In the genomic region with DNA sequence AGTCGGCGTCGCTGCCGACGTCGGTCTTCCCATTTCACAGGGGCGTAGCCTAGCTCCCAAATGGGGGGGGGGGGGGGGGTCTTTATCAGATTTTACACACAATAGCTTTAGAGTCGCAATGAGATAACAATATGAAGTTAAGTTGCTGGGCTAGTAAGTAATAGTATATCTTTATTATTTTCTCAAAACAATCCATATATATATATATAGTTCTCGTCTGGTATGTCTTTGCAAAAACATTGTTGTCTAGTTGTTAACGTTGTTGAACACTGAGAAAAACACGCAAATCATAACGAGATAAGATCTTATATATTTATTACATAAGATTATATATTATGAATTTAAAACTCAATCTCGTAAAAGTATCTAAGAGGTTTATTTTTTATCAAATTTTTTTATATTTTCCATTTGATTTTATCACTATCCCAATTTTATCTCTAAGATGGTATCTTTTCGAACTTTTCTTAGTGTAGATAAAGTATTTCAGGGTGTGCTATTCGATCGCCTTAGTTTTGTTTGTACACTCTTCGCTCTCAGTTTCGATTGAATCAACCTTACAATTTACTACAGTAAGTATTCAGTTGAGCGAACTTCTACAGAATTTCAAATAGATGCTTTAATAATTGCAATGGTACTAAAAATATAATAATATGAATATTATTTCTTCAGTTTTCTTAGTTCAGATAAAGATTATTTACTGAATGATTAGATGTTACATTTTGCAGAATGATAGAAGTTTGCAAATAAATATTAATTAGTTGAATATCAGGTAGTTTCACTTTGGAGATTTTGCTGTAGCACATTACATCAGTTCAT, we compare ENCODE assay signal across 4 fruit fly cellular contexts.
TF ChIP-seq lines count a peak whose summit lies in the region.

No protein-coding gene starts in this region.

TF ChIP-seq in whole organism, adult, 20 proteins besides CTCF, POLR2A, EP300 and RAD21 (continued from another document):
- peak; percentile 88 for TF ChIP-seq CG14711 (tag; optimal IDR thresholded peaks at IDR 0.05; lab: Kevin White, UChicago)
- peak; percentile 71 for TF ChIP-seq cic (GFP tag; optimal IDR thresholded peaks at IDR 0.05; lab: Kevin White, UChicago)
- peak; percentile 80 for TF ChIP-seq tj (GFP tag; optimal IDR thresholded peaks at IDR 0.05; lab: Kevin White, UChicago)
- TF ChIP-seq CG12768 (GFP tag; optimal IDR thresholded peaks at IDR 0.05; lab: Kevin White, UChicago): peak; percentile 76
TF ChIP-seq in whole organism, adult: peak in this region for 18.

TF ChIP-seq in whole organism, embryonic, 481 proteins besides CTCF, POLR2A, EP300 and RAD21 (continued from another document and continues in another):
- TF ChIP-seq CG18764 (GFP tag; optimal IDR thresholded peaks at IDR 0.05; lab: Kevin White, UChicago) (no peak), CG9437 (GFP tag; optimal IDR thresholded peaks at IDR 0.05; lab: Kevin White, UChicago) (peak; percentile 51), CG1233 (GFP tag; optimal IDR thresholded peaks at IDR 0.05; lab: Kevin White, UChicago) (peak; percentile 58), odd (GFP tag; optimal IDR thresholded peaks at IDR 0.05; lab: Kevin White, UChicago) (peak; percentile 58), B-H2 (GFP tag; optimal IDR thresholded peaks at IDR 0.05; lab: Kevin White, UChicago) (peak; percentile 83), Med (GFP tag; lab: Kevin White, UChicago) (peak; percentile 92), CG31224 (GFP tag; IDR thresholded peaks at IDR 0.05; lab: Robert Waterston, UW) (peak; percentile 89), NC2α (GFP tag; optimal IDR thresholded peaks at IDR 0.05; lab: Kevin White, UChicago) (no peak), Fer1 (GFP tag; optimal IDR thresholded peaks at IDR 0.05; lab: Kevin White, UChicago) (peak; percentile 82), usp (GFP tag; optimal IDR thresholded peaks at IDR 0.05; lab: Kevin White, UChicago) (no peak), scrt (GFP tag; optimal IDR thresholded peaks at IDR 0.05; lab: Kevin White, UChicago) (peak; percentile 66), nerfin-2 (GFP tag; IDR thresholded peaks at IDR 0.05; lab: Robert Waterston, UW; ENCODE audit: partially characterized antibody) (no peak), tgo (GFP tag; IDR thresholded peaks at IDR 0.05; lab: Robert Waterston, UW) (peak; percentile 82; the same call in 2 of the 3 replicates), Sox100B (GFP tag; optimal IDR thresholded peaks at IDR 0.05; lab: Kevin White, UChicago) (peak; percentile 39), CG4820 (GFP tag; optimal IDR thresholded peaks at IDR 0.05; lab: Kevin White, UChicago) (no peak), gcm (GFP tag; optimal IDR thresholded peaks at IDR 0.05; lab: Kevin White, UChicago) (peak; percentile 19), CG8944 (GFP tag; optimal IDR thresholded peaks at IDR 0.05; lab: Kevin White, UChicago) (no peak), wek (GFP tag; optimal IDR thresholded peaks at IDR 0.05; lab: Kevin White, UChicago) (no peak), dmrt99B (tag; optimal IDR thresholded peaks at IDR 0.05; lab: Kevin White, UChicago) (peak; percentile 59), CrebB (tag; optimal IDR thresholded peaks at IDR 0.05; lab: Kevin White, UChicago) (peak; percentile 38), gsb-n (tag; optimal IDR thresholded peaks at IDR 0.05; lab: Kevin White, UChicago) (no peak), knrl (GFP tag; IDR thresholded peaks at IDR 0.05; lab: Robert Waterston, UW; ENCODE audit: partially characterized antibody) (no peak), CG18476 (GFP tag; optimal IDR thresholded peaks at IDR 0.05; lab: Kevin White, UChicago) (no peak), crc (GFP tag; optimal IDR thresholded peaks at IDR 0.05; lab: Kevin White, UChicago) (no peak), slou (GFP tag; optimal IDR thresholded peaks at IDR 0.05; lab: Kevin White, UChicago) (no peak), CG12659 (GFP tag; optimal IDR thresholded peaks at IDR 0.05; lab: Kevin White, UChicago) (peak; percentile 87), Dek (tag; optimal IDR thresholded peaks at IDR 0.05; lab: Kevin White, UChicago) (peak; percentile 82), slp2 (GFP tag; optimal IDR thresholded peaks at IDR 0.05; lab: Kevin White, UChicago) (no peak), Xbp1 (GFP tag; optimal IDR thresholded peaks at IDR 0.05; lab: Kevin White, UChicago) (peak; percentile 50), peb (GFP tag; IDR thresholded peaks at IDR 0.05; lab: Robert Waterston, UW) (no peak), Oaz (GFP tag; IDR thresholded peaks at IDR 0.05; lab: Robert Waterston, UW) (0 out of 2 replicates have a peak, but pooled peaks have one; percentile 19), Taf1 (GFP tag; IDR thresholded peaks at IDR 0.05; lab: Robert Waterston, UW) (peak; percentile 71), Ets97D (GFP tag; optimal IDR thresholded peaks at IDR 0.05; lab: Kevin White, UChicago) (no peak), CG12219 (GFP tag; optimal IDR thresholded peaks at IDR 0.05; lab: Kevin White, UChicago) (peak; percentile 19), ATbp (GFP tag; optimal IDR thresholded peaks at IDR 0.05; lab: Kevin White, UChicago) (peak; percentile 19), CG13123 (GFP tag; optimal IDR thresholded peaks at IDR 0.05; lab: Kevin White, UChicago) (no peak), CG30431 (GFP tag; optimal IDR thresholded peaks at IDR 0.05; lab: Kevin White, UChicago) (peak; percentile 47), dimm (GFP tag; IDR thresholded peaks at IDR 0.05; lab: Robert Waterston, UW) (peak; percentile 56; the same call in 1 of the 2 replicates)

TF ChIP-seq in whole organism, prepupa, 60 proteins besides CTCF, POLR2A, EP300 and RAD21 (continued from another document and continues in another):
- TF ChIP-seq topi (GFP tag; optimal IDR thresholded peaks at IDR 0.05; lab: Kevin White, UChicago) (no peak), Hr38 (GFP tag; optimal IDR thresholded peaks at IDR 0.05; lab: Kevin White, UChicago) (no peak), salr (GFP tag; optimal IDR thresholded peaks at IDR 0.05; lab: Kevin White, UChicago) (peak; percentile 20 to 48), Lpt (GFP tag; optimal IDR thresholded peaks at IDR 0.05; lab: Kevin White, UChicago) (no peak), fd59A (GFP tag; optimal IDR thresholded peaks at IDR 0.05; lab: Kevin White, UChicago) (peak; percentile 26), ss (GFP tag; optimal IDR thresholded peaks at IDR 0.05; lab: Kevin White, UChicago) (peak in 1 of 2 experiments; percentile 10), Met (GFP tag; optimal IDR thresholded peaks at IDR 0.05; lab: Kevin White, UChicago) (no peak), CG10669 (GFP tag; optimal IDR thresholded peaks at IDR 0.05; lab: Kevin White, UChicago) (peak; percentile 44), acj6 (GFP tag; optimal IDR thresholded peaks at IDR 0.05; lab: Kevin White, UChicago) (peak; percentile 16), CG15336 (GFP tag; IDR thresholded peaks at IDR 0.05; lab: Robert Waterston, UW) (peak; percentile 66), CG10631 (GFP tag; optimal IDR thresholded peaks at IDR 0.05; lab: Kevin White, UChicago) (peak; percentile 25), CG7368 (GFP tag; optimal IDR thresholded peaks at IDR 0.05; lab: Kevin White, UChicago) (no peak), cyc (GFP tag; optimal IDR thresholded peaks at IDR 0.05; lab: Kevin White, UChicago) (no peak), CG3032 (tag; optimal IDR thresholded peaks at IDR 0.05; lab: Kevin White, UChicago) (peak; percentile 48), Gug (GFP tag; IDR thresholded peaks at IDR 0.05; lab: Robert Waterston, UW) (peak; percentile 47; the same call in 1 of the 2 replicates), CG3919 (GFP tag; optimal IDR thresholded peaks at IDR 0.05; lab: Kevin White, UChicago) (peak; percentile 42), fd85E (GFP tag; optimal IDR thresholded peaks at IDR 0.05; lab: Kevin White, UChicago) (no peak), Hr39 (GFP tag; optimal IDR thresholded peaks at IDR 0.05; lab: Kevin White, UChicago) (no peak), CG8319 (GFP tag; optimal IDR thresholded peaks at IDR 0.05; lab: Kevin White, UChicago) (no peak), CG6792 (GFP tag; optimal IDR thresholded peaks at IDR 0.05; lab: Kevin White, UChicago) (peak; percentile 13), pdm3 (GFP tag; optimal IDR thresholded peaks at IDR 0.05; lab: Kevin White, UChicago) (peak; percentile 38), Ets96B (tag; optimal IDR thresholded peaks at IDR 0.05; lab: Kevin White, UChicago) (peak; percentile 63), Eip78C (GFP tag; lab: Kevin White, UChicago) (peak; percentile 52), fkh (GFP tag; optimal IDR thresholded peaks at IDR 0.05; lab: Kevin White, UChicago) (peak; percentile 39), CG32006 (GFP tag; optimal IDR thresholded peaks at IDR 0.05; lab: Kevin White, UChicago) (peak; percentile 67), CG11762 (GFP tag; optimal IDR thresholded peaks at IDR 0.05; lab: Kevin White, UChicago; ENCODE audit: insufficient read depth) (peak; percentile 24), CG4318 (GFP tag; optimal IDR thresholded peaks at IDR 0.05; lab: Kevin White, UChicago) (peak; percentile 54), CG6854 (GFP tag; optimal IDR thresholded peaks at IDR 0.05; lab: Kevin White, UChicago) (no peak), CG31627 (GFP tag; optimal IDR thresholded peaks at IDR 0.05; lab: Kevin White, UChicago) (no peak), Eip93F (GFP tag; optimal IDR thresholded peaks at IDR 0.05; lab: Kevin White, UChicago) (no peak), CG8119 (GFP tag; IDR thresholded peaks at IDR 0.05; lab: Robert Waterston, UW) (peak; percentile 64; the same call in 2 of the 3 replicates), Hr4 (GFP tag; optimal IDR thresholded peaks at IDR 0.05; lab: Kevin White, UChicago) (peak; percentile 16), CG6808 (GFP tag; optimal IDR thresholded peaks at IDR 0.05; lab: Kevin White, UChicago) (peak; percentile 18), CG11902 (GFP tag; optimal IDR thresholded peaks at IDR 0.05; lab: Kevin White, UChicago) (no peak), esn (GFP tag; optimal IDR thresholded peaks at IDR 0.05; lab: Kevin White, UChicago) (no peak), CG34406 (GFP tag; optimal IDR thresholded peaks at IDR 0.05; lab: Kevin White, UChicago) (peak; percentile 37), OdsH (GFP tag; optimal IDR thresholded peaks at IDR 0.05; lab: Kevin White, UChicago) (peak; percentile 2), achi (GFP tag; optimal IDR thresholded peaks at IDR 0.05; lab: Kevin White, UChicago) (peak; percentile 47), dsx (GFP tag; optimal IDR thresholded peaks at IDR 0.05; lab: Kevin White, UChicago; ENCODE audit: poor library complexity, severe bottlenecking) (peak; percentile 54), Sox102F (GFP tag; optimal IDR thresholded peaks at IDR 0.05; lab: Kevin White, UChicago) (peak; percentile 5), CG16779 (tag; optimal IDR thresholded peaks at IDR 0.05; lab: Kevin White, UChicago) (peak; percentile 27)

TF ChIP-seq in whole organism, pupa, 21 proteins besides CTCF, POLR2A, EP300 and RAD21 (continued from another document):
- TF ChIP-seq CG9948 (tag; optimal IDR thresholded peaks at IDR 0.05; lab: Kevin White, UChicago): peak; percentile 51
- TF ChIP-seq CG12605 (GFP tag; IDR thresholded peaks at IDR 0.05; lab: Robert Waterston, UW): peak; percentile 77
